Worm (Caenorhabditis elegans) whole organism, early embryonic: ENCODE results near the gene F53A2.1.

Experiments
- ama-1 ChIP-seq: fragments of 150-350 bp; optimal IDR thresholded peaks from 2 replicates; lab custom pipeline; 2014
- ceh-13 ChIP-seq: fragments of 200-800 bp; sonication (Bioruptor generic); optimal IDR thresholded peaks from 2 replicates; lab custom pipeline; 2018; ENCODE audit warnings: mild to moderate bottlenecking, missing genetic modification characterization, missing compliant biosample characterization
- ceh-36 ChIP-seq: sonication (generic microtip); optimal IDR thresholded peaks from 2 replicates; lab custom pipeline; 2016; ENCODE audit warnings: missing genetic modification characterization, inconsistent platforms, missing compliant biosample characterization
- ets-7 ChIP-seq: sonication (generic microtip); optimal IDR thresholded peaks from 2 replicates; lab custom pipeline; 2016; ENCODE audit warnings: missing genotype, missing genetic modification characterization, missing compliant biosample characterization
- flt-1 ChIP-seq: fragments of 200-800 bp; sonication (Bioruptor generic); IDR thresholded peaks from 2 replicates; pipeline ENCODE4 v1.3.6; 2022; ENCODE audit warnings: missing genetic modification characterization, missing compliant biosample characterization
- hmg-4 ChIP-seq: fragments of 200-800 bp; sonication (Bioruptor generic); optimal IDR thresholded peaks from 2 replicates; lab custom pipeline; 2018; ENCODE audit warnings: mild to moderate bottlenecking, missing genetic modification characterization, missing compliant biosample characterization
- hnd-1 ChIP-seq: sonication (generic microtip); optimal IDR thresholded peaks from 2 replicates; lab custom pipeline; 2016; ENCODE audit warnings: missing genetic modification characterization, missing compliant biosample characterization
- scrt-1 ChIP-seq: fragments of 200-800 bp; sonication (Bioruptor generic); IDR thresholded peaks from 2 replicates; pipeline ENCODE4 v1.3.6; 2022; ENCODE audit warnings: missing genetic modification characterization, missing compliant biosample characterization
- sea-1 ChIP-seq: fragments of 200-800 bp; sonication (Bioruptor generic); conservative IDR thresholded peaks from 2 replicates; pipeline ENCODE4 v1.3.6; 2022; ENCODE audit warnings: missing genetic modification characterization, missing compliant biosample characterization
- tbx-11 ChIP-seq: fragments of 200-800 bp; sonication (Bioruptor generic); IDR thresholded peaks from 2 replicates; pipeline ENCODE4 v1.3.6; 2022; ENCODE audit warnings: missing genetic modification characterization, missing compliant biosample characterization
- tbx-37 ChIP-seq: fragments of 200-800 bp; sonication (Bioruptor generic); conservative IDR thresholded peaks from 2 replicates; pipeline ENCODE4 v1.3.6; 2022; ENCODE audit warnings: missing genetic modification reagents, missing genetic modification characterization, missing compliant biosample characterization

- TF ChIP-seq ama-1 (lab: Kevin White, UChicago) (no peak), flt-1 (GFP tag; lab: Robert Waterston, UW) (no peak), ets-7 (no peak), sea-1 (GFP tag; lab: Robert Waterston, UW) (no peak), ceh-13 (GFP tag; lab: Kevin White, UChicago) (no peak), tbx-11 (GFP tag; lab: Robert Waterston, UW) (no peak), scrt-1 (no peak), hmg-4 (no peak), tbx-37 (GFP tag; lab: Robert Waterston, UW) (no peak), hnd-1 (tag; lab: Kevin White, UChicago) (no peak), ceh-36 (tag; lab: Kevin White, UChicago) (no peak)
Measured at ce11 chrIII:13359256-13359655, 34.6 kb upstream of the F53A2.1 start, which contains the start of gene F53A2.9.
